Fruit fly (Drosophila melanogaster) whole organism, embryonic: ENCODE data around the gene Ir92a.

ENCODE experiments used
- Awh ChIP-seq: fragments of 200-800 bp; sonication (Bioruptor generic); IDR thresholded peaks from 2 replicates; pipeline ENCODE4, ENCODE4 v1.3.6; 2022; ENCODE audit warnings: missing biosample characterization, missing genetic modification characterization
- CG10267 ChIP-seq: fragments of 200-800 bp; sonication (Bioruptor generic); optimal IDR thresholded peaks from 2 replicates; lab custom pipeline; 2018; ENCODE audit warnings: missing biosample characterization, mild to moderate bottlenecking, missing genetic modification characterization, moderate library complexity
- CG10431 ChIP-seq: fragments of 200-800 bp; sonication (Bioruptor generic); optimal IDR thresholded peaks from 3 replicates; lab custom pipeline; 2018; ENCODE audit warnings: missing biosample characterization, mild to moderate bottlenecking, missing genetic modification characterization
- CG10565 ChIP-seq: fragments of 200-800 bp; sonication (Bioruptor generic); optimal IDR thresholded peaks from 3 replicates; lab custom pipeline; 2016; ENCODE audit warnings: missing biosample characterization, mild to moderate bottlenecking, missing genetic modification characterization
- CG11093 ChIP-seq: fragments of 200-800 bp; sonication (Bioruptor generic); IDR thresholded peaks from 3 replicates; pipeline ENCODE4 v1.3.6; 2022; ENCODE audit warnings: missing biosample characterization, missing genetic modification characterization
- CG12219 ChIP-seq: fragments of 200-800 bp; sonication (Bioruptor generic); optimal IDR thresholded peaks from 3 replicates; lab custom pipeline; 2018; ENCODE audit warnings: missing biosample characterization, mild to moderate bottlenecking, missing genetic modification characterization
- CG12942 ChIP-seq: fragments of 200-800 bp; sonication (Bioruptor generic); optimal IDR thresholded peaks from 3 replicates; lab custom pipeline; 2016; ENCODE audit warnings: missing biosample characterization, missing genetic modification characterization
- CG18599 ChIP-seq: fragments of 200-800 bp; sonication (Bioruptor generic); optimal IDR thresholded peaks from 3 replicates; lab custom pipeline; 2017; ENCODE audit warnings: missing biosample characterization, missing genetic modification characterization, mild to moderate bottlenecking, moderate library complexity, missing genetic modification reagents
- CG18619 ChIP-seq: fragments of 200-800 bp; sonication (Bioruptor generic); optimal IDR thresholded peaks from 3 replicates; lab custom pipeline; 2017; ENCODE audit warnings: missing biosample characterization, mild to moderate bottlenecking, missing genetic modification characterization
- CG2889 ChIP-seq: fragments of 200-800 bp; sonication (Bioruptor generic); IDR thresholded peaks from 3 replicates; pipeline ENCODE4 v1.3.6; 2022; ENCODE audit warnings: missing biosample characterization, missing genetic modification characterization
- CG30020 ChIP-seq: fragments of 200-800 bp; optimal IDR thresholded peaks from 2 replicates; lab custom pipeline; 2019; ENCODE audit warnings: missing biosample characterization, mild to moderate bottlenecking, missing genetic modification characterization, moderate library complexity
- CG31365 ChIP-seq: fragments of 200-800 bp; sonication (Bioruptor generic); optimal IDR thresholded peaks from 2 replicates; lab custom pipeline; 2018; ENCODE audit warnings: missing biosample characterization, mild to moderate bottlenecking, missing genetic modification characterization
- CG31441 ChIP-seq: fragments of 200-800 bp; sonication (Bioruptor generic); IDR thresholded peaks from 2 replicates; pipeline ENCODE4 v1.3.6; 2022; ENCODE audit warnings: missing biosample characterization, missing genetic modification characterization
- CG32532 ChIP-seq: fragments of 200-800 bp; sonication (Bioruptor generic); IDR thresholded peaks from 2 replicates; pipeline ENCODE4 v1.3.6; 2022; ENCODE audit warnings: missing biosample characterization, missing genetic modification characterization
- CG3407 ChIP-seq: fragments of 200-800 bp; sonication (Bioruptor generic); optimal IDR thresholded peaks from 2 replicates; lab custom pipeline; 2018; ENCODE audit warnings: missing biosample characterization, mild to moderate bottlenecking, missing genetic modification characterization
- CG3838 ChIP-seq: fragments of 200-800 bp; sonication (Bioruptor generic); optimal IDR thresholded peaks from 3 replicates; lab custom pipeline; 2016; ENCODE audit warnings: missing biosample characterization, missing genetic modification characterization
- CG4854 ChIP-seq: fragments of 200-800 bp; sonication (Bioruptor generic); optimal IDR thresholded peaks from 2 replicates; lab custom pipeline; 2016; ENCODE audit warnings: missing biosample characterization, missing genetic modification characterization, inconsistent platforms
- CG6254 ChIP-seq: fragments of 200-800 bp; sonication (Bioruptor generic); optimal IDR thresholded peaks from 3 replicates; lab custom pipeline; 2017; ENCODE audit warnings: mild to moderate bottlenecking, missing biosample characterization, missing genetic modification reagents, missing genetic modification characterization
- CG6683 ChIP-seq: fragments of 200-800 bp; sonication (Bioruptor generic); optimal IDR thresholded peaks from 2 replicates; lab custom pipeline; 2017; ENCODE audit warnings: missing biosample characterization, mild to moderate bottlenecking, missing genetic modification characterization, missing genetic modification reagents
- CG8290 ChIP-seq, 3 experiments: fragments of 200-800 bp; sonication (Bioruptor generic); optimal IDR thresholded peaks; 2 replicates each; lab custom pipeline; 2016 to 2019; ENCODE audit warnings: missing biosample characterization in 3 of 3, missing genetic modification characterization in 3 of 3, mild to moderate bottlenecking in 2 of 3, moderate library complexity in 1 of 3
- CG8388 ChIP-seq: fragments of 200-800 bp; sonication (Bioruptor generic); optimal IDR thresholded peaks from 2 replicates; lab custom pipeline; 2019; ENCODE audit warnings: missing biosample characterization, mild to moderate bottlenecking, missing genetic modification characterization, moderate library complexity
- CkIIα-i1 ChIP-seq: fragments of 200-800 bp; sonication (Bioruptor generic); IDR thresholded peaks from 2 replicates; pipeline ENCODE4 v1.3.6; 2022; ENCODE audit warnings: missing biosample characterization, missing genetic modification characterization
- D ChIP-seq, 2 experiments: fragments of 200-800 bp in 1 of 2; fragments of >200 bp in 1 of 2; sonication (Bioruptor generic) in 1 of 2; optimal IDR thresholded peaks; 2 replicates in 1 of 2; 3 replicates in 1 of 2; lab custom pipeline; 2017; ENCODE audit warnings: mild to moderate bottlenecking in 1 of 2, missing biosample characterization in 1 of 2, missing genetic modification characterization in 1 of 2, missing genetic modification reagents in 1 of 2
- Deaf1 ChIP-seq: fragments of 200-800 bp; optimal IDR thresholded peaks from 3 replicates; lab custom pipeline; 2019; ENCODE audit warnings: missing biosample characterization, mild to moderate bottlenecking, missing genetic modification characterization, moderate library complexity
- Drgx ChIP-seq: fragments of 200-800 bp; sonication (Bioruptor generic); IDR thresholded peaks from 2 replicates; pipeline ENCODE4 v1.3.6; 2022; ENCODE audit warnings: missing biosample characterization, missing genetic modification characterization
- Gsc ChIP-seq: fragments of 200-800 bp; sonication (Bioruptor generic); IDR thresholded peaks from 2 replicates; pipeline ENCODE4 v1.3.6; 2022; ENCODE audit warnings: missing biosample characterization, missing genetic modification characterization
- HHEX ChIP-seq: fragments of 200-800 bp; sonication (Bioruptor generic); optimal IDR thresholded peaks from 3 replicates; lab custom pipeline; 2017; ENCODE audit warnings: missing biosample characterization, mild to moderate bottlenecking, missing genetic modification characterization, missing genetic modification reagents
- Lim3 ChIP-seq: fragments of 200-800 bp; sonication (Bioruptor generic); IDR thresholded peaks from 2 replicates; pipeline ENCODE4 v1.3.6; 2022; ENCODE audit warnings: missing biosample characterization, missing genetic modification characterization
- Mrtf ChIP-seq: fragments of 200-800 bp; sonication (Bioruptor generic); IDR thresholded peaks from 3 replicates; pipeline ENCODE4 v1.3.6; 2022; ENCODE audit warnings: missing biosample characterization, missing genetic modification characterization
- NFAT ChIP-seq: fragments of 200-800 bp; sonication (Bioruptor generic); IDR thresholded peaks from 2 replicates; pipeline ENCODE4 v1.3.6; 2022; ENCODE audit warnings: missing biosample characterization, missing genetic modification characterization
- PHDP ChIP-seq: fragments of 200-800 bp; sonication (Bioruptor generic); optimal IDR thresholded peaks from 3 replicates; lab custom pipeline; 2018; ENCODE audit warnings: missing biosample characterization, mild to moderate bottlenecking, missing genetic modification characterization, moderate library complexity
- Scr ChIP-seq: fragments of 200-800 bp; sonication (Bioruptor generic); IDR thresholded peaks from 2 replicates; pipeline ENCODE4 v1.3.6; 2022; ENCODE audit warnings: missing biosample characterization, missing genetic modification characterization; ENCODE audit not compliant: partially characterized antibody
- Xbp1 ChIP-seq: fragments of 200-800 bp; sonication (Bioruptor generic); optimal IDR thresholded peaks from 3 replicates; lab custom pipeline; 2016; ENCODE audit warnings: missing biosample characterization, mild to moderate bottlenecking, missing genetic modification characterization
- ase ChIP-seq: fragments of 200-800 bp; sonication (Bioruptor generic); IDR thresholded peaks from 3 replicates; pipeline ENCODE4 v1.3.6; 2022; ENCODE audit warnings: missing biosample characterization, missing genetic modification characterization
- ash1 ChIP-seq: fragments of 200-800 bp; sonication (Bioruptor generic); optimal IDR thresholded peaks from 2 replicates; lab custom pipeline; 2018; ENCODE audit warnings: missing biosample characterization, mild to moderate bottlenecking, missing genetic modification characterization
- ems ChIP-seq: fragments of 200-800 bp; sonication (Bioruptor generic); optimal IDR thresholded peaks from 3 replicates; lab custom pipeline; 2016; ENCODE audit warnings: missing biosample characterization, missing genetic modification characterization
- her ChIP-seq: fragments of 200-800 bp; sonication (Bioruptor generic); optimal IDR thresholded peaks from 2 replicates; lab custom pipeline; 2016; ENCODE audit warnings: missing biosample characterization, missing genetic modification characterization
- hth ChIP-seq: fragments of >200 bp; optimal IDR thresholded peaks from 2 replicates; lab custom pipeline; 2017; ENCODE audit warnings: inconsistent platforms
- kay ChIP-seq: fragments of 200-800 bp; sonication (Bioruptor generic); optimal IDR thresholded peaks from 2 replicates; lab custom pipeline; 2016; ENCODE audit warnings: missing biosample characterization, missing genetic modification characterization
- lmd ChIP-seq: fragments of 200-800 bp; sonication (Bioruptor generic); IDR thresholded peaks from 2 replicates; pipeline ENCODE4 v1.3.6; 2022; ENCODE audit warnings: missing biosample characterization, missing genetic modification characterization
- oc ChIP-seq: fragments of 200-800 bp; sonication (Bioruptor generic); optimal IDR thresholded peaks from 2 replicates; lab custom pipeline; 2018; ENCODE audit warnings: missing biosample characterization, mild to moderate bottlenecking, missing genetic modification characterization, moderate library complexity
- pita ChIP-seq: fragments of 200-800 bp; sonication (Bioruptor generic); optimal IDR thresholded peaks from 2 replicates; lab custom pipeline; 2017; ENCODE audit warnings: missing biosample characterization, mild to moderate bottlenecking, missing genetic modification characterization
- psq ChIP-seq: fragments of 200-800 bp; sonication (Bioruptor generic); optimal IDR thresholded peaks from 2 replicates; lab custom pipeline; 2017; ENCODE audit warnings: missing biosample characterization, missing genetic modification characterization
- salm ChIP-seq: fragments of 200-800 bp; sonication (Bioruptor generic); optimal IDR thresholded peaks from 2 replicates; lab custom pipeline; 2018; ENCODE audit warnings: missing biosample characterization, mild to moderate bottlenecking, missing genetic modification characterization
- sd ChIP-seq: fragments of 200-800 bp; sonication (Bioruptor generic); optimal IDR thresholded peaks from 3 replicates; lab custom pipeline; 2018; ENCODE audit warnings: missing biosample characterization, mild to moderate bottlenecking, missing genetic modification characterization, moderate library complexity
- slou ChIP-seq: fragments of 200-800 bp; sonication (Bioruptor generic); optimal IDR thresholded peaks from 3 replicates; lab custom pipeline; 2016; ENCODE audit warnings: missing biosample characterization, missing genetic modification characterization
- stwl ChIP-seq: fragments of 200-800 bp; sonication (Bioruptor generic); optimal IDR thresholded peaks from 3 replicates; lab custom pipeline; 2018; ENCODE audit warnings: missing biosample characterization, mild to moderate bottlenecking, missing genetic modification characterization, moderate library complexity
- twi ChIP-seq: fragments of 200-800 bp; optimal IDR thresholded peaks from 2 replicates; lab custom pipeline; 2019; ENCODE audit warnings: missing biosample characterization, mild to moderate bottlenecking, missing genetic modification characterization, moderate library complexity
- yki ChIP-seq: fragments of >200 bp; optimal IDR thresholded peaks from 3 replicates; lab custom pipeline; 2018

Ir92a gene

DNA sequence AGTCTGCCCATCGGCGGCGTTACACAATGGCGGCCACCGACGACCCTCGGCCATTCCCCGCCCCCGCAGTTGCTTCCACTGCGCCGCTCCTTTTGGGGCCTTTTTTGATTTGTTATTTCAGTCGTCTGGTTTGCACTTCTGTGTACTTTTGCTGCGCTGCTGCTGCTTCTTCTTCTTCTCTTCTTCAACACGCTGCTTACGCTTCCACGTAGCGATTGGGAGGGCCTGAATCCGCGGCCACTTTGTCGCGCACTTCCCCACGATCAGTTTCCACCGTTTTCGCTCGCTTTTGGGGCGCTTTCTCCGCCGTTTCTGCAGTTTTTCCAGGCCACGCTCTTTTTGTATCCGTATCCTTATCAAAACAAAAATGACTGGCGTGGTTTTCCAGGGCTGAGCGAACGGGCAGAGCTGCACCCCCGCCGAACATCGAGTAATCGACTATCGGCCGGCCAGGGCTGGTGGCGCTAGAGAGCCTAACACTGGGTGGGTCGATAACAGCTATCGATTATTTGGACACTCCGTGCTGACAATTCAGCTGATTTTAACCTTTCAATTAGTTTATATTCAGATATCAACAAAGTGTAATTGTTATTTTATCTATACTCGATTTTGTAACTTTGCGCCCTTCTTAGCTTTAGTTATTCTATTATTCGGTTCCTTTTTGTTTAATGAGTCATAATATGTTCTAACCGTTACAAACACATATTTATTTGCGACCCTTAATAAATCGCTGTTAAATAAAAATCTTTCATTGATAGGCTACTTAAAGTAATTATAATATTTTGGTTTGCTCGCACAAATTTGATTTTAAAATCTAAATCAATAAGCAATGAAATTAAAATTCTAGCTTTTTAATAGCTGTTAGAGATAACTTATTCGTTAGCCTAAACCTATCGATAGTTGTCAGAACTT lies 10.9 kb upstream of the Ir92a start, which contains the start of the genes CG4360 and Sirt2 (continued):
- TF ChIP-seq CG10431 (GFP tag; lab: Kevin White, UChicago) = peak; percentile 11
- TF ChIP-seq CG10267 (tag; lab: Kevin White, UChicago) = peak; percentile 24
- no peak for TF ChIP-seq CG18599 (GFP tag; lab: Kevin White, UChicago)
- no peak for TF ChIP-seq CG3407 (GFP tag; lab: Kevin White, UChicago)
- TF ChIP-seq CG2889 (GFP tag; lab: Robert Waterston, UW) = no peak
- TF ChIP-seq pita (GFP tag; lab: Kevin White, UChicago) = no peak
- peak; percentile 32 for TF ChIP-seq CG3838 (GFP tag; lab: Kevin White, UChicago)
- TF ChIP-seq D (optimal IDR thresholded peaks at IDR 0.05; lab: Kevin White, UChicago) = no peak
- no peak for TF ChIP-seq D (GFP tag; optimal IDR thresholded peaks at IDR 0.05; lab: Kevin White, UChicago)
- TF ChIP-seq salm (tag; lab: Kevin White, UChicago) = no peak
- peak; percentile 27 for TF ChIP-seq CG30020 (tag; lab: Kevin White, UChicago)
- no peak for TF ChIP-seq slou (GFP tag; lab: Kevin White, UChicago)
- peak; percentile 50 for TF ChIP-seq her (GFP tag; lab: Kevin White, UChicago)
- TF ChIP-seq CG12219 (GFP tag; lab: Kevin White, UChicago) = no peak
- peak; percentile 72 for TF ChIP-seq CG32532 (GFP tag; lab: Robert Waterston, UW)
- TF ChIP-seq ash1 (GFP tag; lab: Kevin White, UChicago) = no peak
- no peak for TF ChIP-seq CG12942 (GFP tag; lab: Kevin White, UChicago)
- TF ChIP-seq Awh (GFP tag; lab: Robert Waterston, UW) = no peak
- TF ChIP-seq CG10565 (GFP tag; lab: Kevin White, UChicago) = no peak
- 0 out of 3 replicates have a peak, but pooled peaks have one; percentile 21 for TF ChIP-seq ase
- TF ChIP-seq kay (GFP tag; lab: Kevin White, UChicago) = peak; percentile 58
- TF ChIP-seq Lim3 (GFP tag; lab: Robert Waterston, UW) = no peak
- no peak for TF ChIP-seq HHEX (GFP tag; lab: Kevin White, UChicago)
- no peak; the same call in 1 of the 2 replicates for TF ChIP-seq Drgx
- no peak for TF ChIP-seq CG31365 (tag; lab: Kevin White, UChicago)
- TF ChIP-seq oc (tag; lab: Kevin White, UChicago) = no peak
- TF ChIP-seq CG11093 (GFP tag; lab: Robert Waterston, UW) = no peak
- peak; percentile 62 for TF ChIP-seq stwl (tag; lab: Kevin White, UChicago)
- no peak for TF ChIP-seq sd (tag; lab: Kevin White, UChicago)
- TF ChIP-seq CG31441 (GFP tag; lab: Robert Waterston, UW) = no peak
- peak; percentile 53 for TF ChIP-seq Xbp1
- TF ChIP-seq CG4854 = peak; percentile 14
- TF ChIP-seq CG18619 (GFP tag; lab: Kevin White, UChicago) = peak; percentile 11
- TF ChIP-seq Scr (GFP tag; lab: Robert Waterston, UW) = peak; percentile 76
- TF ChIP-seq NFAT = peak; percentile 36; the same call in 1 of the 2 replicates
- TF ChIP-seq yki (lab: Kevin White, UChicago) = no peak
- TF ChIP-seq lmd (GFP tag; lab: Robert Waterston, UW) = peak; percentile 39
- peak; percentile 29 for TF ChIP-seq PHDP (tag; lab: Kevin White, UChicago)
- TF ChIP-seq Gsc = no peak
- no peak for TF ChIP-seq twi (tag; lab: Kevin White, UChicago)
- TF ChIP-seq CG6683 (GFP tag; lab: Kevin White, UChicago) = no peak
- TF ChIP-seq Deaf1 (tag; lab: Kevin White, UChicago) = no peak
- TF ChIP-seq Mrtf (GFP tag; lab: Robert Waterston, UW) = 0 out of 3 replicates have a peak, but pooled peaks have one; percentile 18
- no peak for TF ChIP-seq psq (GFP tag; lab: Kevin White, UChicago)
- peak; percentile 39 for TF ChIP-seq ems (GFP tag; lab: Kevin White, UChicago)
- TF ChIP-seq CG6254 (GFP tag; lab: Kevin White, UChicago) = no peak
- TF ChIP-seq CG8290 (GFP tag; optimal IDR thresholded peaks at IDR 0.05; lab: Kevin White, UChicago) = no peak
- TF ChIP-seq CG8290 (tag; optimal IDR thresholded peaks at IDR 0.05; lab: Kevin White, UChicago) = no peak
- TF ChIP-seq hth (lab: Kevin White, UChicago) = no peak
- TF ChIP-seq CkIIα-i1 = no peak
- no peak for TF ChIP-seq CG8388 (GFP tag; lab: Kevin White, UChicago)
